Worm (Caenorhabditis elegans) whole organism, young adult: ENCODE results near the gene T24B8.7.

ENCODE experiments used
- D2030.7 ChIP-seq: fragments of 200-800 bp; sonication (Bioruptor generic); IDR thresholded peaks from 2 replicates; pipeline ENCODE4 v1.3.6; 2022; ENCODE audit warnings: missing genetic modification reagents, missing genetic modification characterization, missing compliant biosample characterization
- F39B2.1 ChIP-seq: fragments of 200-800 bp; sonication (Bioruptor generic); IDR thresholded peaks from 2 replicates; pipeline ENCODE4 v1.3.6; 2022; ENCODE audit warnings: missing genetic modification reagents, missing genetic modification characterization, missing compliant biosample characterization
- F49E8.2 ChIP-seq: sonication (generic microtip); optimal IDR thresholded peaks from 3 replicates; lab custom pipeline; 2017; ENCODE audit warnings: missing genetic modification characterization, mild to moderate bottlenecking, missing compliant biosample characterization, antibody characterized with exemption, moderate library complexity; ENCODE audit not compliant: insufficient read depth
- chd-7 ChIP-seq: sonication (generic microtip); optimal IDR thresholded peaks from 2 replicates; lab custom pipeline; 2016; ENCODE audit warnings: mild to moderate bottlenecking, missing genetic modification characterization, moderate library complexity, missing compliant biosample characterization
- egrh-3 ChIP-seq: fragments of 200-800 bp; sonication (Bioruptor generic); IDR thresholded peaks from 2 replicates; pipeline ENCODE4 v1.3.6; 2022; ENCODE audit warnings: missing genetic modification reagents, missing genetic modification characterization, missing compliant biosample characterization
- ets-4 ChIP-seq: fragments of 200-800 bp; sonication (Bioruptor generic); optimal IDR thresholded peaks from 2 replicates; lab custom pipeline; 2018; ENCODE audit warnings: mild to moderate bottlenecking, missing genetic modification characterization, missing compliant biosample characterization
- lin-54 ChIP-seq: fragments of 200-800 bp; sonication (Bioruptor generic); optimal IDR thresholded peaks from 2 replicates; lab custom pipeline; 2018; ENCODE audit warnings: mild to moderate bottlenecking, missing genetic modification characterization, missing compliant biosample characterization
- madf-10 ChIP-seq: sonication (generic microtip); optimal IDR thresholded peaks from 2 replicates; lab custom pipeline; 2016; ENCODE audit warnings: mild to moderate bottlenecking, missing genetic modification characterization, missing compliant biosample characterization
- nhr-27 ChIP-seq: fragments of 200-800 bp; sonication (Bioruptor generic); optimal IDR thresholded peaks from 2 replicates; lab custom pipeline; 2018; ENCODE audit warnings: mild to moderate bottlenecking, missing genetic modification characterization, moderate library complexity, missing compliant biosample characterization
- snpc-4 ChIP-seq, 5 experiments: fragments of 150-350 bp in 1 of 5; sonication (generic microtip) in 4 of 5; optimal IDR thresholded peaks; 2 replicates each; lab custom pipeline; 2014 to 2018; ENCODE audit warnings: missing genetic modification characterization in 5 of 5, missing biosample characterization in 3 of 5, antibody characterized with exemption in 2 of 5, mild to moderate bottlenecking in 2 of 5, missing compliant biosample characterization in 2 of 5, missing genotype in 2 of 5, moderate library complexity in 2 of 5, missing genetic modification reagents in 1 of 5
- zfh-2 ChIP-seq: fragments of 200-800 bp; sonication (Bioruptor generic); conservative IDR thresholded peaks from 2 replicates; pipeline ENCODE4 v1.3.6; 2022; ENCODE audit warnings: missing genetic modification reagents, missing genetic modification characterization, missing compliant biosample characterization

- TF ChIP-seq F39B2.1 (GFP tag; lab: Robert Waterston, UW): no peak
- no peak for TF ChIP-seq F49E8.2 (tag; lab: Kevin White, UChicago)
- TF ChIP-seq chd-7 (tag; lab: Kevin White, UChicago): no peak
- TF ChIP-seq snpc-4 (GFP tag; optimal IDR thresholded peaks at IDR 0.05; lab: Kevin White, UChicago): no peak
- TF ChIP-seq snpc-4 (tag; optimal IDR thresholded peaks at IDR 0.05; lab: Kevin White, UChicago): no peak
- no peak for TF ChIP-seq lin-54 (GFP tag; lab: Kevin White, UChicago)
- TF ChIP-seq zfh-2: no peak
- no peak for TF ChIP-seq madf-10 (tag; lab: Kevin White, UChicago)
- TF ChIP-seq egrh-3 (GFP tag; lab: Robert Waterston, UW): no peak
- TF ChIP-seq ets-4 (GFP tag; lab: Kevin White, UChicago): no peak
- TF ChIP-seq D2030.7 (GFP tag; lab: Robert Waterston, UW): no peak
- no peak for TF ChIP-seq nhr-27 (tag; lab: Kevin White, UChicago)
Observed at ce11 chrII:9076098-9076879, 22.8 kb upstream of the T24B8.7 start.
